Fruit fly (Drosophila melanogaster) whole organism, embryonic: ENCODE data around the gene Ire1.

ENCODE experiments used
- ATbp ChIP-seq: fragments of 200-800 bp; sonication (Bioruptor generic); optimal IDR thresholded peaks from 2 replicates; lab custom pipeline; 2017; ENCODE audit warnings: missing biosample characterization, mild to moderate bottlenecking, missing genetic modification characterization, missing genetic modification reagents
- Awh ChIP-seq: fragments of 200-800 bp; sonication (Bioruptor generic); IDR thresholded peaks from 2 replicates; pipeline ENCODE4, ENCODE4 v1.3.6; 2022; ENCODE audit warnings: missing biosample characterization, missing genetic modification characterization
- CG10147 ChIP-seq: fragments of 200-800 bp; sonication (Bioruptor generic); optimal IDR thresholded peaks from 2 replicates; lab custom pipeline; 2019; ENCODE audit warnings: missing biosample characterization, mild to moderate bottlenecking, missing genetic modification characterization, moderate library complexity
- CG10267 ChIP-seq: fragments of 200-800 bp; sonication (Bioruptor generic); optimal IDR thresholded peaks from 2 replicates; lab custom pipeline; 2018; ENCODE audit warnings: missing biosample characterization, mild to moderate bottlenecking, missing genetic modification characterization, moderate library complexity
- CG10321 ChIP-seq: fragments of 200-800 bp; sonication (Bioruptor generic); IDR thresholded peaks from 2 replicates; pipeline ENCODE4 v1.3.6; 2022; ENCODE audit warnings: missing biosample characterization, missing genetic modification characterization
- CG11247 ChIP-seq: fragments of 200-800 bp; sonication (Bioruptor generic); IDR thresholded peaks from 2 replicates; pipeline ENCODE4 v1.3.6; 2022; ENCODE audit warnings: missing biosample characterization, missing genetic modification characterization
- CG11398 ChIP-seq: fragments of 200-800 bp; sonication (Bioruptor generic); optimal IDR thresholded peaks from 2 replicates; lab custom pipeline; 2016; ENCODE audit warnings: missing biosample characterization, missing genetic modification characterization
- CG11456 ChIP-seq: fragments of 200-800 bp; sonication (Bioruptor generic); IDR thresholded peaks from 3 replicates; pipeline ENCODE4 v1.3.6; 2022; ENCODE audit warnings: missing biosample characterization, missing genetic modification characterization
- CG13624 ChIP-seq: fragments of 200-800 bp; sonication (Bioruptor generic); optimal IDR thresholded peaks from 2 replicates; lab custom pipeline; 2016; ENCODE audit warnings: missing biosample characterization, missing genetic modification characterization
- CG13775 ChIP-seq: fragments of 200-800 bp; sonication (Bioruptor generic); optimal IDR thresholded peaks from 3 replicates; lab custom pipeline; 2017; ENCODE audit warnings: missing biosample characterization, mild to moderate bottlenecking, missing genetic modification characterization
- CG13894 ChIP-seq: fragments of 200-800 bp; sonication (Bioruptor generic); optimal IDR thresholded peaks from 3 replicates; lab custom pipeline; 2018; ENCODE audit warnings: missing biosample characterization, mild to moderate bottlenecking, missing genetic modification characterization, moderate library complexity
- CG14860 ChIP-seq: fragments of 200-800 bp; sonication (Bioruptor generic); IDR thresholded peaks from 3 replicates; pipeline ENCODE4 v1.3.6; 2022; ENCODE audit warnings: missing biosample characterization, missing genetic modification characterization; ENCODE audit not compliant: partially characterized antibody
- CG1529 ChIP-seq: fragments of 200-800 bp; sonication (Bioruptor generic); optimal IDR thresholded peaks from 3 replicates; lab custom pipeline; 2018; ENCODE audit warnings: missing biosample characterization, missing genetic modification characterization
- CG16815 ChIP-seq: fragments of 200-800 bp; sonication (Bioruptor generic); optimal IDR thresholded peaks from 3 replicates; lab custom pipeline; 2017; ENCODE audit warnings: missing biosample characterization, mild to moderate bottlenecking, missing genetic modification characterization
- CG16863 ChIP-seq: fragments of 200-800 bp; sonication (Bioruptor generic); optimal IDR thresholded peaks from 3 replicates; lab custom pipeline; 2016; ENCODE audit warnings: missing biosample characterization, missing genetic modification characterization
- CG17802 ChIP-seq: fragments of 200-800 bp; sonication (Bioruptor generic); optimal IDR thresholded peaks from 2 replicates; lab custom pipeline; 2018; ENCODE audit warnings: missing biosample characterization, mild to moderate bottlenecking, missing genetic modification characterization, moderate library complexity
- CG1792 ChIP-seq: fragments of 200-800 bp; sonication (Bioruptor generic); optimal IDR thresholded peaks from 2 replicates; lab custom pipeline; 2016; ENCODE audit warnings: missing biosample characterization, missing genetic modification characterization
- CG2199 ChIP-seq: fragments of 200-800 bp; sonication (Bioruptor generic); IDR thresholded peaks from 3 replicates; pipeline ENCODE4 v1.3.6; 2022; ENCODE audit warnings: missing biosample characterization, missing genetic modification characterization
- CG30403 ChIP-seq: fragments of 200-800 bp; sonication (Bioruptor generic); optimal IDR thresholded peaks from 3 replicates; lab custom pipeline; 2016; ENCODE audit warnings: missing biosample characterization, missing genetic modification characterization
- CG31388 ChIP-seq: fragments of 200-800 bp; sonication (Bioruptor generic); optimal IDR thresholded peaks from 2 replicates; lab custom pipeline; 2016; ENCODE audit warnings: missing biosample characterization, missing genetic modification characterization
- CG34224 ChIP-seq: fragments of 200-800 bp; sonication (Bioruptor generic); IDR thresholded peaks from 3 replicates; pipeline ENCODE4 v1.3.6; 2022; ENCODE audit warnings: missing biosample characterization, missing genetic modification characterization; ENCODE audit not compliant: partially characterized antibody
- CG34376 ChIP-seq: fragments of 200-800 bp; sonication (Bioruptor generic); optimal IDR thresholded peaks from 2 replicates; lab custom pipeline; 2018; ENCODE audit warnings: missing biosample characterization, mild to moderate bottlenecking, missing genetic modification characterization
- CG4328 ChIP-seq: fragments of 200-800 bp; sonication (Bioruptor generic); optimal IDR thresholded peaks from 3 replicates; lab custom pipeline; 2017; ENCODE audit warnings: missing biosample characterization, missing genetic modification reagents, missing genetic modification characterization
- CG6854 ChIP-seq: fragments of 200-800 bp; sonication (Bioruptor generic); optimal IDR thresholded peaks from 3 replicates; lab custom pipeline; 2017; ENCODE audit warnings: missing biosample characterization, mild to moderate bottlenecking, missing genetic modification characterization
- CG7372 ChIP-seq: fragments of 200-800 bp; sonication (Bioruptor generic); IDR thresholded peaks from 2 replicates; pipeline ENCODE4 v1.3.6; 2022; ENCODE audit warnings: missing biosample characterization, missing genetic modification characterization
- CG8359 ChIP-seq: fragments of 200-800 bp; sonication (Bioruptor generic); optimal IDR thresholded peaks from 2 replicates; lab custom pipeline; 2017; ENCODE audit warnings: missing biosample characterization, mild to moderate bottlenecking, missing genetic modification characterization, borderline replicate concordance
- CG9437 ChIP-seq: fragments of 200-800 bp; sonication (Bioruptor generic); optimal IDR thresholded peaks from 2 replicates; lab custom pipeline; 2018; ENCODE audit warnings: missing biosample characterization, mild to moderate bottlenecking, missing genetic modification characterization
- CG9609 ChIP-seq: fragments of 200-800 bp; sonication (Bioruptor generic); optimal IDR thresholded peaks from 3 replicates; lab custom pipeline; 2016; ENCODE audit warnings: missing biosample characterization, missing genetic modification characterization
- CG9817 ChIP-seq: fragments of 200-800 bp; sonication (Bioruptor generic); optimal IDR thresholded peaks from 2 replicates; lab custom pipeline; 2018; ENCODE audit warnings: missing biosample characterization, mild to moderate bottlenecking, missing genetic modification characterization, moderate library complexity
- Dad ChIP-seq: fragments of 200-800 bp; sonication (Bioruptor generic); optimal IDR thresholded peaks from 3 replicates; lab custom pipeline; 2016; ENCODE audit warnings: missing biosample characterization, missing genetic modification characterization
- Dbx ChIP-seq: fragments of 200-800 bp; sonication (Bioruptor generic); IDR thresholded peaks from 3 replicates; pipeline ENCODE4 v1.3.6; 2022; ENCODE audit warnings: missing biosample characterization, missing genetic modification characterization
- Dip2 ChIP-seq: fragments of 200-800 bp; sonication (Bioruptor generic); IDR thresholded peaks from 2 replicates; pipeline ENCODE4 v1.3.6; 2022; ENCODE audit warnings: missing biosample characterization, missing genetic modification characterization
- Hmx ChIP-seq: fragments of 200-800 bp; sonication (Bioruptor generic); optimal IDR thresholded peaks from 2 replicates; lab custom pipeline; 2016; ENCODE audit warnings: missing biosample characterization, missing genetic modification characterization
- Hsf ChIP-seq: fragments of 200-800 bp; sonication (Bioruptor generic); optimal IDR thresholded peaks from 3 replicates; lab custom pipeline; 2016; ENCODE audit warnings: missing biosample characterization, missing genetic modification characterization
- Kr ChIP-seq: fragments of 200-800 bp; sonication (Bioruptor generic); optimal IDR thresholded peaks from 2 replicates; lab custom pipeline; 2017; ENCODE audit warnings: missing biosample characterization, mild to moderate bottlenecking, missing genetic modification characterization
- Mad ChIP-seq: fragments of 200-800 bp; sonication (Bioruptor generic); optimal IDR thresholded peaks from 2 replicates; lab custom pipeline; 2016; ENCODE audit warnings: missing biosample characterization, missing genetic modification characterization
- Mrtf ChIP-seq: fragments of 200-800 bp; sonication (Bioruptor generic); IDR thresholded peaks from 3 replicates; pipeline ENCODE4 v1.3.6; 2022; ENCODE audit warnings: missing biosample characterization, missing genetic modification characterization
- dmrt11E ChIP-seq: fragments of 200-800 bp; sonication (Bioruptor generic); optimal IDR thresholded peaks from 3 replicates; lab custom pipeline; 2018; ENCODE audit warnings: missing biosample characterization, mild to moderate bottlenecking, missing genetic modification characterization, moderate library complexity
- grn ChIP-seq: fragments of 200-800 bp; sonication (Bioruptor generic); optimal IDR thresholded peaks from 3 replicates; lab custom pipeline; 2017; ENCODE audit warnings: missing biosample characterization, missing genetic modification characterization
- ind ChIP-seq: fragments of 200-800 bp; sonication (Bioruptor generic); optimal IDR thresholded peaks from 3 replicates; lab custom pipeline; 2016; ENCODE audit warnings: missing biosample characterization, missing genetic modification characterization
- kni ChIP-seq: fragments of 200-800 bp; sonication (Bioruptor generic); optimal IDR thresholded peaks from 3 replicates; lab custom pipeline; 2017; ENCODE audit warnings: mild to moderate bottlenecking, missing biosample characterization, missing genetic modification reagents, missing genetic modification characterization
- maf-S ChIP-seq: fragments of 200-800 bp; sonication (Bioruptor generic); optimal IDR thresholded peaks from 2 replicates; lab custom pipeline; 2016; ENCODE audit warnings: missing biosample characterization, missing genetic modification characterization
- mld ChIP-seq: fragments of 200-800 bp; sonication (Bioruptor generic); IDR thresholded peaks from 3 replicates; pipeline ENCODE4 v1.3.6; 2022; ENCODE audit warnings: missing biosample characterization, missing genetic modification characterization; ENCODE audit not compliant: partially characterized antibody
- nom ChIP-seq: fragments of 200-800 bp; sonication (Bioruptor generic); optimal IDR thresholded peaks from 2 replicates; lab custom pipeline; 2017; ENCODE audit warnings: missing biosample characterization, missing genetic modification characterization, mild to moderate bottlenecking, moderate library complexity, missing genetic modification reagents
- pan ChIP-seq, 4 experiments: fragments of >200 bp in 3 of 4; fragments of 200-800 bp in 1 of 4; sonication (Bioruptor generic) in 1 of 4; optimal IDR thresholded peaks in 3 of 4; IDR thresholded peaks in 1 of 4; 2 replicates each; pipeline versions ENCODE4 v1.3.6 to Lab custom; 2017 to 2022; ENCODE audit warnings: missing biosample characterization in 2 of 4, missing genetic modification characterization in 2 of 4, mixed read lengths in 1 of 4
- phol ChIP-seq: fragments of 200-800 bp; sonication (Bioruptor generic); optimal IDR thresholded peaks from 3 replicates; lab custom pipeline; 2018; ENCODE audit warnings: missing biosample characterization, mild to moderate bottlenecking, missing genetic modification characterization, moderate library complexity
- rib ChIP-seq: fragments of 200-800 bp; sonication (Bioruptor generic); IDR thresholded peaks from 2 replicates; pipeline ENCODE4 v1.3.6; 2022; ENCODE audit warnings: missing biosample characterization, missing genetic modification characterization
- tna ChIP-seq: fragments of 200-800 bp; sonication (Bioruptor generic); IDR thresholded peaks from 2 replicates; pipeline ENCODE4 v1.3.6; 2022; ENCODE audit warnings: missing biosample characterization, missing genetic modification characterization; ENCODE audit not compliant: partially characterized antibody
- vvl ChIP-seq: fragments of 200-800 bp; sonication (Bioruptor generic); IDR thresholded peaks from 2 replicates; pipeline ENCODE4 v1.3.6; 2022; ENCODE audit warnings: missing biosample characterization, missing genetic modification characterization
- yki ChIP-seq: fragments of >200 bp; optimal IDR thresholded peaks from 3 replicates; lab custom pipeline; 2018

The Ire1 gene

dm6 chr3R:19836687-19837086 is 24.4 kb downstream of the Ire1 start, which contains the start of gene bnl (continued):
- TF ChIP-seq ATbp (GFP tag; lab: Kevin White, UChicago) (no peak), CG1792 (GFP tag; lab: Kevin White, UChicago) (no peak), Kr (peak; percentile 55), CG1529 (GFP tag; lab: Kevin White, UChicago) (peak; percentile 36), dmrt11E (tag; lab: Kevin White, UChicago) (no peak), CG17802 (tag; lab: Kevin White, UChicago) (no peak), Dbx (GFP tag; lab: Robert Waterston, UW) (no peak; the same call in 2 of the 3 replicates), Awh (peak; percentile 62; the same call in 1 of the 2 replicates), CG11247 (no peak), nom (GFP tag; lab: Kevin White, UChicago) (no peak), CG2199 (peak; percentile 93; the same call in 2 of the 3 replicates), Hsf (GFP tag; lab: Kevin White, UChicago) (no peak), Dip2 (GFP tag; lab: Robert Waterston, UW) (no peak), Mrtf (GFP tag; lab: Robert Waterston, UW) (no peak), CG11456 (no peak), rib (GFP tag; lab: Robert Waterston, UW) (peak; percentile 69), Hmx (no peak), CG34376 (GFP tag; lab: Kevin White, UChicago) (peak; percentile 61), Mad (GFP tag; lab: Kevin White, UChicago) (peak; percentile 65), kni (GFP tag; lab: Kevin White, UChicago) (peak; percentile 78), CG16815 (GFP tag; lab: Kevin White, UChicago) (no peak), CG30403 (GFP tag; lab: Kevin White, UChicago) (no peak), mld (GFP tag; lab: Robert Waterston, UW) (no peak; the same call in 2 of the 3 replicates), vvl (peak; percentile 70; the same call in 1 of the 2 replicates), CG14860 (peak; percentile 41; the same call in 1 of the 3 replicates), CG31388 (GFP tag; lab: Kevin White, UChicago) (no peak), pan (optimal IDR thresholded peaks at IDR 0.05; lab: Kevin White, UChicago) (no peak), pan (GFP tag; optimal IDR thresholded peaks at IDR 0.05 in 1 of 2, IDR thresholded peaks at IDR 0.05 in 1 of 2) (no peak), yki (lab: Kevin White, UChicago) (no peak), CG13624 (peak; percentile 24), CG11398 (GFP tag; lab: Kevin White, UChicago) (peak; percentile 8), CG13894 (tag; lab: Kevin White, UChicago) (peak; percentile 84), CG8359 (GFP tag; lab: Kevin White, UChicago) (peak; percentile 86), grn (peak; percentile 53), phol (tag; lab: Kevin White, UChicago) (peak; percentile 31), Dad (GFP tag; lab: Kevin White, UChicago) (peak; percentile 74), CG10321 (no peak), maf-S (no peak), ind (GFP tag; lab: Kevin White, UChicago) (no peak), CG9609 (GFP tag; lab: Kevin White, UChicago) (no peak), CG10147 (GFP tag; lab: Kevin White, UChicago) (peak; percentile 18), CG10267 (tag; lab: Kevin White, UChicago) (no peak), CG9437 (no peak), CG34224 (GFP tag; lab: Robert Waterston, UW) (peak; percentile 65; the same call in 2 of the 3 replicates), tna (GFP tag; lab: Robert Waterston, UW) (peak; percentile 60; the same call in 1 of the 2 replicates), CG7372 (GFP tag; lab: Robert Waterston, UW) (no peak), CG6854 (GFP tag; lab: Kevin White, UChicago) (peak; percentile 23), CG16863 (GFP tag; lab: Kevin White, UChicago) (peak; percentile 22), CG4328 (GFP tag; lab: Kevin White, UChicago) (no peak), CG9817 (no peak), CG13775 (GFP tag; lab: Kevin White, UChicago) (peak; percentile 99)
